Worm (Caenorhabditis elegans): ENCODE results near the gene cam-1.

Gene cam-1

DNA sequence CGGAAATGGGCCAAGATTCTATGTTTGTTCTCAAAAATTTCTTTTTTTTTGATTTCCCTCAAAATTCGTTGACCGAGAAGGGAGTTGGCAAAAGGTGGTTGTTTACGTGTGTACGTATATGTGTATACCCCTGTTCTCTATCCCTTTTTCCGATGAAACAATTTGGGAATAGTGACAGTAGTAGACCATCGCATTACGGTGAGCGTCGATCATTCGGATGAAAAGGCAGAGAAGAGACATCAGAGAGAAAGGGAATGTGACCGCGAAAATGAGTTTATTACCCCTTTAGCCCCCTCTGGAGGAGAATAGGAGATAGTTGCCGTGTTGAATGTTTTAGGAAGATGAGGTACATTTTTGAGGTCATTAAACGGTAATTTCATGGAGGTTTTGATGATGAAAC lies 50.1 kb downstream of the cam-1 start:
- TF ChIP-seq ceh-14 (tag; optimal IDR thresholded peaks at IDR 0.05) (no peak), unc-55 (GFP tag; optimal IDR thresholded peaks at IDR 0.05) (peak; percentile 19), zip-5 (tag; optimal IDR thresholded peaks at IDR 0.05) (no peak), pax-1 (tag; optimal IDR thresholded peaks at IDR 0.05) (no peak), eyg-1 (tag; optimal IDR thresholded peaks at IDR 0.05) (no peak), nfya-1 (tag; optimal IDR thresholded peaks at IDR 0.05) (peak; percentile 5), ama-1 (optimal IDR thresholded peaks at IDR 0.05) (peak; percentile 65)

DNA sequence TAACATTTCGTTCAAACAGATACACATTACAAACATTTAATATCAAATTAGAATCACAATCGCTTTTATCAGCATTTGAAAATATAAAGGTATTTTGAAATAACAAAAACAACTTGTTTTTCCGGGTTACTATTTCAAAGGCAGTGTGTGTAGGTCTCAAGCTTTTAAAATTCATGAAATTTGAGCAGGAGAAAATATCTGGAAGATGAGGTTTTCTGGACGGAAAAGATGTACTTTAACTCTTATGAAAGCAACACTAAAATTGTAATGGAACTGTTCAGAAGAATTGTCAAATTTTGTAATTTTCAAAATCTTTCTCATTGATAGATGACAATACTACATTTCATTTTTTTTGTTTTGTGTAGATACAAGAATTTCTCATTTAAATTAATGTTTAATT lies 51.5 kb downstream of the cam-1 start:
- TF ChIP-seq ama-1 (optimal IDR thresholded peaks at IDR 0.05) (peak; percentile 68), ahr-1 (tag; optimal IDR thresholded peaks at IDR 0.05) (no peak)

DNA sequence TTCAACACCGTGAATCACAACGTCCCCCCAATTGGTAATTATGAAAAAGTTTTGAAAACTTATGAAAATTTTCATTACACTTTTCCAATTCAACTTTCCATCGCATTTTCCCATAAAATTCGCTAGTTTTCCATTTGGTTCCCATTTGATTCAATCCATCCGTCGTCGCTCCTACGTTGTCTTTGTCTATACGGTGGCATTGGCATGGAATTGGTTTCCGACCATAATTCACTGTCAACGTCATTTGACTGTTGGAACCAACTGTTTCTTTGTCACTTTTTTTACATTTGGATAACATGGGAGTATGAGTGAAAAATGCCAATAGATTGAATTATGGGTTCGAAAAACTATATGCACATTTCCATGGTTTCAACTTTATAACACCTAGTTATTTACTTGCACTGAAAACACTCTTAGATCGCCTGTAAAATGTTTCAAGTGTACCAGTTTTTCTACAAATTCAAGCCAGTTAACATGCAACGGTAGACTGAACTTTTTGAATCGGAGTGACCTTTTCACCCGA lies 52.0 kb downstream of the cam-1 start:
- TF ChIP-seq ceh-2 (tag; optimal IDR thresholded peaks at IDR 0.05) (no peak), ceh-30 (tag; optimal IDR thresholded peaks at IDR 0.05) (no peak), ref-2 (tag; optimal IDR thresholded peaks at IDR 0.05) (no peak), pax-1 (tag; optimal IDR thresholded peaks at IDR 0.05) (no peak), lim-6 (tag; optimal IDR thresholded peaks at IDR 0.05) (no peak), ceh-24 (tag; optimal IDR thresholded peaks at IDR 0.05) (peak; percentile 9), madf-2 (tag; optimal IDR thresholded peaks at IDR 0.05) (peak; percentile 25), C08G9.2 (tag; optimal IDR thresholded peaks at IDR 0.05) (no peak), hlh-8 (tag; optimal IDR thresholded peaks at IDR 0.05) (no peak), ceh-6 (GFP tag; optimal IDR thresholded peaks at IDR 0.05) (peak; percentile 17), ceh-31 (tag; optimal IDR thresholded peaks at IDR 0.05) (no peak), fax-1 (tag; optimal IDR thresholded peaks at IDR 0.05) (no peak), ceh-18 (tag; optimal IDR thresholded peaks at IDR 0.05) (no peak), unc-3 (GFP tag; conservative IDR thresholded peaks at IDR 0.05) (no peak), unc-3 (tag; optimal IDR thresholded peaks at IDR 0.05) (no peak), hlh-15 (tag; optimal IDR thresholded peaks at IDR 0.05) (no peak), gmeb-2 (tag; optimal IDR thresholded peaks at IDR 0.05) (no peak), fkh-10 (GFP tag; optimal IDR thresholded peaks at IDR 0.05) (no peak), pat-9 (tag; optimal IDR thresholded peaks at IDR 0.05) (no peak), K09A11.1 (tag; optimal IDR thresholded peaks at IDR 0.05; ENCODE audit: insufficient read depth) (no peak)

DNA sequence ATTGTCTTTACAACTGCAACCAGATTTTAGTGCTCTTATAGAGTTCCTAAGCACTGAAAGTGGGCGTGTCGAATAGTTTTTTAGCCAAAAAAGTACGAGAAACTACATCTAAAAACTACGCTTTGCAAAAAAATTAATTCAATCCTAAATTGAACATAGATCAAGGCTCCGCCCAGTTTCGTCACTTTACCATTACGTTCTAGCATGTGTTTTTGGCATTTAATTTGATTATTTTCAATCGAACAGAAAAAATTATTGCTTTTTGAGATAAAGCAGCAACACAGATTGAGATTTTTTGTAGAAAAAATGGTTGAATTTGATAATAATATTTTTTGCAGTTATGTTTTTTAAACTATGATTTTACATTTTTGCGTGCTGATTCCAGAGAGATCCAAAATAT lies 55.9 kb downstream of the cam-1 start, which contains the start of gene nlp-82:
nlp-82 (minus strand) TSS at position 101 of the 400 bp plus-strand sequence.
- TF ChIP-seq sdc-2 (tag; optimal IDR thresholded peaks at IDR 0.05) (no peak), ahr-1 (tag; optimal IDR thresholded peaks at IDR 0.05) (no peak), dve-1 (tag; optimal IDR thresholded peaks at IDR 0.05) (no peak), pqm-1 (tag; optimal IDR thresholded peaks at IDR 0.05) (no peak), ceh-14 (tag; optimal IDR thresholded peaks at IDR 0.05) (no peak), hlh-15 (tag; optimal IDR thresholded peaks at IDR 0.05) (no peak), pag-3 (tag; optimal IDR thresholded peaks at IDR 0.05; ENCODE audit: borderline replicate concordance) (no peak), pha-2 (tag; optimal IDR thresholded peaks at IDR 0.05) (no peak), odd-2 (tag; optimal IDR thresholded peaks at IDR 0.05) (no peak), eyg-1 (tag; optimal IDR thresholded peaks at IDR 0.05) (no peak), gmeb-2 (tag; optimal IDR thresholded peaks at IDR 0.05) (no peak), sox-4 (tag; optimal IDR thresholded peaks at IDR 0.05) (no peak), ceh-45 (GFP tag; IDR thresholded peaks at IDR 0.05) (no peak), npax-4 (tag; optimal IDR thresholded peaks at IDR 0.05) (no peak), ceh-34 (tag; optimal IDR thresholded peaks at IDR 0.05) (no peak), pat-9 (tag; optimal IDR thresholded peaks at IDR 0.05) (no peak), ceh-30 (tag; optimal IDR thresholded peaks at IDR 0.05) (no peak), che-1 (tag; optimal IDR thresholded peaks at IDR 0.05) (no peak), tbx-7 (tag; optimal IDR thresholded peaks at IDR 0.05) (no peak)
